Worm (Caenorhabditis elegans): ENCODE data around the gene C23H5.11.

Gene C23H5.11

ce11 chrIV:2099771-2100170 is at the start of gene C23H5.11:
Gene C23H5.11 (minus strand): TSS chrIV:2099871.
- TF ChIP-seq ceh-82 (tag; optimal IDR thresholded peaks at IDR 0.05) (no peak), snpc-4 (tag; optimal IDR thresholded peaks at IDR 0.05) (no peak), fkh-8 (tag; optimal IDR thresholded peaks at IDR 0.05) (no peak), efl-1 (optimal IDR thresholded peaks at IDR 0.05) (no peak), efl-1 (GFP tag; optimal IDR thresholded peaks at IDR 0.05 in 1 of 2) (no peak), mep-1 (tag; optimal IDR thresholded peaks at IDR 0.05) (no peak), irx-1 (tag; optimal IDR thresholded peaks at IDR 0.05) (no peak), egl-13 (tag; optimal IDR thresholded peaks at IDR 0.05) (no peak), aly-2 (tag; optimal IDR thresholded peaks at IDR 0.05) (no peak), pqm-1 (tag; optimal IDR thresholded peaks at IDR 0.05) (no peak), rnt-1 (tag; optimal IDR thresholded peaks at IDR 0.05) (no peak), nhr-84 (tag; optimal IDR thresholded peaks at IDR 0.05) (no peak), ztf-4 (tag; optimal IDR thresholded peaks at IDR 0.05) (no peak), ztf-11 (tag; optimal IDR thresholded peaks at IDR 0.05) (no peak), dsc-1 (tag; optimal IDR thresholded peaks at IDR 0.05) (no peak), fkh-10 (GFP tag; optimal IDR thresholded peaks at IDR 0.05) (no peak), efl-3 (GFP tag; optimal IDR thresholded peaks at IDR 0.05) (no peak), tlp-1 (tag; optimal IDR thresholded peaks at IDR 0.05) (no peak), nhr-12 (tag; optimal IDR thresholded peaks at IDR 0.05) (no peak), blmp-1 (tag; optimal IDR thresholded peaks at IDR 0.05) (no peak), zag-1 (tag; optimal IDR thresholded peaks at IDR 0.05) (no peak)

- TF ChIP-seq nhr-47 (tag; optimal IDR thresholded peaks at IDR 0.05) (no peak), unc-30 (tag; optimal IDR thresholded peaks at IDR 0.05) (no peak), rnt-1 (tag; optimal IDR thresholded peaks at IDR 0.05) (peak; percentile 3), nhr-11 (tag; optimal IDR thresholded peaks at IDR 0.05) (no peak), sox-4 (tag; optimal IDR thresholded peaks at IDR 0.05) (no peak), alr-1 (tag; optimal IDR thresholded peaks at IDR 0.05; ENCODE audit: borderline replicate concordance) (no peak), elt-3 (tag; optimal IDR thresholded peaks at IDR 0.05) (peak in 4 of 6 experiments; percentile 64 to 98 (median 72)), fos-1 (tag; optimal IDR thresholded peaks at IDR 0.05) (no peak), mab-9 (GFP tag; IDR thresholded peaks at IDR 0.05) (no peak), unc-98 (GFP tag; IDR thresholded peaks at IDR 0.05) (no peak), hpl-2 (GFP tag; optimal IDR thresholded peaks at IDR 0.05) (no peak), lsy-2 (tag; optimal IDR thresholded peaks at IDR 0.05) (peak; percentile 16 to 47), ceh-8 (GFP tag; optimal IDR thresholded peaks at IDR 0.05) (no peak), ces-1 (GFP tag; optimal IDR thresholded peaks at IDR 0.05) (no peak), hlh-4 (tag; optimal IDR thresholded peaks at IDR 0.05) (no peak), ztf-11 (tag; optimal IDR thresholded peaks at IDR 0.05) (no peak), isw-1 (GFP tag; IDR thresholded peaks at IDR 0.05) (no peak), hlh-17 (GFP tag; optimal IDR thresholded peaks at IDR 0.05; ENCODE audit: borderline replicate concordance) (no peak), nhr-19 (GFP tag; conservative IDR thresholded peaks at IDR 0.05) (peak; percentile 45), ceh-90 (tag; optimal IDR thresholded peaks at IDR 0.05) (no peak), irx-1 (tag; optimal IDR thresholded peaks at IDR 0.05) (no peak), zip-4 (GFP tag; optimal IDR thresholded peaks at IDR 0.05) (no peak), xbp-1 (tag; optimal IDR thresholded peaks at IDR 0.05) (no peak), C34B4.2 (tag; optimal IDR thresholded peaks at IDR 0.05) (no peak), C04F5.9 (tag; optimal IDR thresholded peaks at IDR 0.05) (no peak), swsn-7 (tag; optimal IDR thresholded peaks at IDR 0.05) (no peak), nhr-85 (tag) (peak; percentile 95), nhr-12 (tag; optimal IDR thresholded peaks at IDR 0.05) (no peak), mep-1 (tag; optimal IDR thresholded peaks at IDR 0.05) (peak; percentile 41), nhr-90 (tag; optimal IDR thresholded peaks at IDR 0.05; ENCODE audit: poor library complexity) (peak; percentile 53), lin-13 (GFP tag; optimal IDR thresholded peaks at IDR 0.05) (peak; percentile 4), blmp-1 (tag; optimal IDR thresholded peaks at IDR 0.05) (peak; percentile 78), pqm-1 (tag; optimal IDR thresholded peaks at IDR 0.05) (no peak), aha-1 (tag; optimal IDR thresholded peaks at IDR 0.05) (no peak), pax-3 (tag; optimal IDR thresholded peaks at IDR 0.05) (no peak), dsc-1 (tag; optimal IDR thresholded peaks at IDR 0.05) (no peak), fkh-4 (tag; optimal IDR thresholded peaks at IDR 0.05; ENCODE audit: borderline replicate concordance) (no peak), unc-62 (GFP tag; optimal IDR thresholded peaks at IDR 0.05) (no peak), ceh-63 (GFP tag; optimal IDR thresholded peaks at IDR 0.05) (no peak), nhr-84 (tag; optimal IDR thresholded peaks at IDR 0.05) (no peak)
Measured at ce11 chrIV:2149247-2149756, 49.6 kb upstream of the C23H5.11 start, which contains the start of gene C54E4.5. Gene C54E4.5 (minus strand): TSS chrIV:2149297.

Measured in whole organism, L1 larva.